Fruit fly (Drosophila melanogaster) S2 (cell line): ENCODE results near the gene Pink1.

Experiments
- CG8478 ChIP-seq: fragments of >200 bp; optimal IDR thresholded peaks from 2 replicates; lab custom pipeline; 2018
- CTCF ChIP-seq, 2 experiments: fragments of >200 bp; optimal IDR thresholded peaks; 2 replicates each; lab custom pipeline; 2018

DNA sequence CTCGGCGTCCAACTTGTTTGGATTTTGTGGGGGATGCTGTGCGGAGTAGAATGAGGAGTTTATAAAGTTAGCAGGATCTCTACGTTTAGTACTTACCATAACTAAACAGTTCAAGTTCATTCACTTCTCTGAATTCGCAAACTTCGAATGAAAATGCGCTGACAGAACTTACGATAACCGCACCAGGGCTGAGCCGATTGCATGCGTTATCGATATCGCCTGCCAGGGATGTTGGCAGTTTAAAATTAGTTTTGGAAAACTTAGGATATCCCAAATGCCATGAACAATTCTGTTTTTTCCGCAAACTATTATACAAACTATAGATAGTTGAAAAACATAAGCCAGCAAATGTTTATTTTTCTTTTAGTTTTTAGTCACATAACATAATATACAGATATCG, 3.7 kb downstream of the Pink1 start, which contains the start of gene CG44303:
- no peak for TF ChIP-seq CG8478
- no peak for TF ChIP-seq CTCF (optimal IDR thresholded peaks at IDR 0.05; lab: Kevin White, UChicago)
